Fruit fly (Drosophila melanogaster): ENCODE results near the gene Obp22a.

DNA sequence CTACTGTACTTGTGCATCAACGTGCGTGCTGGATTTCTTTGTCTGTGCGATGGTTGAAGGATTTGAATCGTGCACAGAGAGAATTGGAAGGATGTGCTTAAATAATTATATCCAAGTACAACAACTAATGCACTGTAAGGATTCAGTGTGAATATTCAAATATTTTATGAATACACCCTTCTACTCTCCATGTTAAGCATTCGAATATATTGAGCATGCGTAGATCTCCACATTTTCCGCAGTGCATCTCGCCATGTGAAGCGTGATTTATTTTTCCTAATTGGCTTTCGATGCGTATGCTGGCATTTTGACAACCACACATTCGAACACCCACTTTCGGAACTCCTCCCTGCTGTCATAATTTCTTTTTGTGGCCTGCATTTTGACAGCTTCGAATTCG, 31.9 kb downstream of the Obp22a start:
- no peak for TF ChIP-seq Sox102F (GFP tag; optimal IDR thresholded peaks at IDR 0.05)
- no peak for TF ChIP-seq CG8632 (GFP tag; optimal IDR thresholded peaks at IDR 0.05)
- no peak for TF ChIP-seq Eip75B (GFP tag; optimal IDR thresholded peaks at IDR 0.05)
- no peak for TF ChIP-seq CG6854 (GFP tag; optimal IDR thresholded peaks at IDR 0.05)
